Worm (Caenorhabditis elegans): Measurements from ENCODE around the gene Y8A9A.2.

ce11 chrII:3803219-3803618 lies 7.8 kb downstream of the Y8A9A.2 start, which contains the start of gene ins-32:
- TF ChIP-seq W03F9.2 (tag; optimal IDR thresholded peaks at IDR 0.05), result no peak
- no peak for TF ChIP-seq dao-5 (tag; optimal IDR thresholded peaks at IDR 0.05)
- no peak for TF ChIP-seq him-1 (tag; optimal IDR thresholded peaks at IDR 0.05)

All from whole organism, L4/young adult.